Fruit fly (Drosophila melanogaster) whole organism: ENCODE measurements around the gene CG33483.

Source experiments
- Dll ChIP-seq: fragments of >200 bp; optimal IDR thresholded peaks from 2 replicates; lab custom pipeline; 2017
- psq ChIP-seq: fragments of >200 bp; optimal IDR thresholded peaks from 2 replicates; lab custom pipeline; 2017

dm6 chr3R:30851843-30852365, 50.1 kb downstream of the CG33483 start, which contains the start of gene tll:
- TF ChIP-seq Dll (lab: Kevin White, UChicago) (no peak), psq (no peak)
